Worm (Caenorhabditis elegans) whole organism, L4 larva: Measurements from ENCODE around the gene C09E8.1.
A peak's percentile ranks its signal among the peaks of the same experiment; 100 is the strongest.

Experiments used
- D1046.2 ChIP-seq: fragments of 200-800 bp; sonication (Bioruptor generic); IDR thresholded peaks from 2 replicates; pipeline ENCODE4 v1.3.6; 2022; ENCODE audit warnings: missing genetic modification characterization, missing compliant biosample characterization
- F26F4.8 ChIP-seq: fragments of 200-800 bp; sonication (Bioruptor generic); conservative IDR thresholded peaks from 2 replicates; pipeline ENCODE4 v1.3.6; 2022; ENCODE audit warnings: missing genetic modification characterization, missing compliant biosample characterization
- F37D6.2 ChIP-seq: sonication (generic microtip); optimal IDR thresholded peaks from 2 replicates; lab custom pipeline; 2016; ENCODE audit warnings: mild to moderate bottlenecking, missing genetic modification characterization, missing compliant biosample characterization
- T20F7.1 ChIP-seq: fragments of 200-800 bp; sonication (Bioruptor generic); optimal IDR thresholded peaks from 2 replicates; lab custom pipeline; 2018; ENCODE audit warnings: mild to moderate bottlenecking, missing genetic modification characterization, missing compliant biosample characterization
- T26A8.4 ChIP-seq: fragments of 200-800 bp; sonication (Bioruptor generic); IDR thresholded peaks from 2 replicates; pipeline ENCODE4 v1.3.6; 2022; ENCODE audit warnings: missing genetic modification characterization, missing compliant biosample characterization
- ZK337.2 ChIP-seq: fragments of 200-800 bp; sonication (Bioruptor generic); IDR thresholded peaks from 2 replicates; pipeline ENCODE4 v1.3.6; 2022; ENCODE audit warnings: missing genetic modification reagents, missing genetic modification characterization, missing compliant biosample characterization
- ZK546.5 ChIP-seq, 2 experiments: sonication (generic microtip); optimal IDR thresholded peaks; 2 replicates each; lab custom pipeline; 2017; ENCODE audit warnings: missing biosample characterization in 2 of 2, missing genetic modification characterization in 2 of 2
- aha-1 ChIP-seq: fragments of 150-350 bp; peaks from one replicate; lab custom pipeline; 2014; ENCODE audit warnings: missing biosample characterization, missing genetic modification characterization
- aly-2 ChIP-seq: sonication (generic microtip); optimal IDR thresholded peaks from 2 replicates; lab custom pipeline; 2018; ENCODE audit warnings: missing biosample characterization, missing genetic modification characterization
- arid-1 ChIP-seq: fragments of 200-800 bp; sonication (Bioruptor generic); conservative IDR thresholded peaks from 2 replicates; pipeline ENCODE4 v1.3.6; 2022; ENCODE audit warnings: missing genetic modification reagents, missing genetic modification characterization, missing compliant biosample characterization
- attf-4 ChIP-seq: sonication (generic microtip); optimal IDR thresholded peaks from 3 replicates; lab custom pipeline; 2017; ENCODE audit warnings: missing biosample characterization, missing genetic modification characterization
- ceh-20 ChIP-seq: fragments of 200-800 bp; sonication (Bioruptor generic); IDR thresholded peaks from 2 replicates; pipeline ENCODE4 v1.3.6; 2022; ENCODE audit warnings: missing genetic modification reagents, missing genetic modification characterization, missing compliant biosample characterization
- ceh-32 ChIP-seq: sonication (generic microtip); optimal IDR thresholded peaks from 2 replicates; lab custom pipeline; 2016; ENCODE audit warnings: mild to moderate bottlenecking, missing genetic modification characterization, missing compliant biosample characterization; ENCODE audit not compliant: poor library complexity
- ctbp-1 ChIP-seq: fragments of 200-800 bp; sonication (Bioruptor generic); IDR thresholded peaks from 2 replicates; pipeline ENCODE4 v1.3.6; 2022; ENCODE audit warnings: missing genetic modification reagents, missing genetic modification characterization, missing compliant biosample characterization
- daf-12 ChIP-seq: fragments of 150-350 bp; optimal IDR thresholded peaks from 2 replicates; lab custom pipeline; 2014; ENCODE audit warnings: missing biosample characterization, missing genetic modification reagents, missing genetic modification characterization
- daf-8 ChIP-seq: fragments of 200-800 bp; sonication (Bioruptor generic); IDR thresholded peaks from 2 replicates; pipeline ENCODE4 v1.3.6; 2022; ENCODE audit warnings: missing genetic modification characterization, missing compliant biosample characterization
- dmd-8 ChIP-seq: fragments of 200-800 bp; sonication (Bioruptor generic); IDR thresholded peaks from 2 replicates; pipeline ENCODE4 v1.3.6; 2022; ENCODE audit warnings: missing genetic modification characterization, missing compliant biosample characterization
- dmd-9 ChIP-seq: fragments of 200-800 bp; sonication (Bioruptor generic); IDR thresholded peaks from 2 replicates; pipeline ENCODE4 v1.3.6; 2022; ENCODE audit warnings: missing genetic modification reagents, missing genetic modification characterization, missing compliant biosample characterization
- duxl-1 ChIP-seq: sonication (generic microtip); optimal IDR thresholded peaks from 2 replicates; lab custom pipeline; 2016; ENCODE audit warnings: mild to moderate bottlenecking, missing genetic modification characterization, moderate library complexity, missing compliant biosample characterization; ENCODE audit not compliant: poor library complexity
- hlh-11 ChIP-seq: fragments of 200-800 bp; sonication (Bioruptor generic); optimal IDR thresholded peaks from 2 replicates; lab custom pipeline; 2018; ENCODE audit warnings: mild to moderate bottlenecking, missing genetic modification characterization, missing compliant biosample characterization
- lin-1 ChIP-seq: fragments of 200-800 bp; sonication (Bioruptor generic); IDR thresholded peaks from 2 replicates; pipeline ENCODE4 v1.3.6; 2022; ENCODE audit warnings: missing genetic modification reagents, missing genetic modification characterization, missing compliant biosample characterization
- lin-29 ChIP-seq: fragments of 200-800 bp; sonication (Bioruptor generic); IDR thresholded peaks from 2 replicates; pipeline ENCODE4 v1.3.6; 2022; ENCODE audit warnings: missing genetic modification reagents, missing genetic modification characterization, missing compliant biosample characterization
- lsy-2 ChIP-seq, 2 experiments: fragments of 150-350 bp in 1 of 2; sonication (generic microtip) in 1 of 2; optimal IDR thresholded peaks; 2 replicates each; lab custom pipeline; 2014 to 2017; ENCODE audit warnings: missing biosample characterization in 2 of 2, missing genetic modification characterization in 2 of 2
- madf-5 ChIP-seq, 2 experiments: fragments of 200-800 bp; sonication (Bioruptor generic); IDR thresholded peaks; 2 replicates each; pipeline ENCODE4 v1.3.6; 2022; ENCODE audit warnings: missing compliant biosample characterization in 2 of 2, missing genetic modification characterization in 2 of 2
- mdl-1 ChIP-seq, 2 experiments: fragments of 150-350 bp in 1 of 2; sonication (generic microtip) in 1 of 2; optimal IDR thresholded peaks; 2 replicates each; lab custom pipeline; 2014 to 2017; ENCODE audit warnings: missing biosample characterization in 2 of 2, missing genetic modification characterization in 2 of 2
- mxl-3 ChIP-seq: fragments of 200-800 bp; sonication (Bioruptor generic); optimal IDR thresholded peaks from 2 replicates; lab custom pipeline; 2018; ENCODE audit warnings: mild to moderate bottlenecking, missing genetic modification characterization, missing compliant biosample characterization
- nhr-102 ChIP-seq: sonication (generic microtip); optimal IDR thresholded peaks from 2 replicates; lab custom pipeline; 2016; ENCODE audit warnings: mild to moderate bottlenecking, missing genetic modification characterization, moderate library complexity, missing compliant biosample characterization
- nhr-111 ChIP-seq: fragments of 200-800 bp; sonication (Bioruptor generic); optimal IDR thresholded peaks from 2 replicates; lab custom pipeline; 2018; ENCODE audit warnings: mild to moderate bottlenecking, missing genetic modification characterization, missing compliant biosample characterization
- nhr-28 ChIP-seq: fragments of 150-350 bp; optimal IDR thresholded peaks from 2 replicates; lab custom pipeline; 2014; ENCODE audit warnings: missing biosample characterization, missing genetic modification characterization
- nhr-42 ChIP-seq: fragments of 200-800 bp; sonication (Bioruptor generic); IDR thresholded peaks from 2 replicates; pipeline ENCODE4 v1.3.6; 2022; ENCODE audit warnings: missing genetic modification characterization, missing compliant biosample characterization
- php-3 ChIP-seq: fragments of 200-800 bp; sonication (Bioruptor generic); IDR thresholded peaks from 2 replicates; pipeline ENCODE4 v1.3.6; 2022; ENCODE audit warnings: missing genetic modification reagents, missing genetic modification characterization, missing compliant biosample characterization
- saeg-2 ChIP-seq: fragments of 200-800 bp; sonication (Bioruptor generic); IDR thresholded peaks from 2 replicates; pipeline ENCODE4 v1.3.6; 2022; ENCODE audit warnings: missing genetic modification reagents, missing genetic modification characterization, missing compliant biosample characterization
- sdz-12 ChIP-seq: fragments of 200-800 bp; sonication (Bioruptor generic); optimal IDR thresholded peaks from 2 replicates; lab custom pipeline; 2018; ENCODE audit warnings: mild to moderate bottlenecking, missing genetic modification characterization, missing compliant biosample characterization
- set-16 ChIP-seq: fragments of 200-800 bp; sonication (Bioruptor generic); IDR thresholded peaks from 2 replicates; pipeline ENCODE4 v1.3.6; 2022; ENCODE audit warnings: missing genetic modification reagents, missing genetic modification characterization, missing compliant biosample characterization
- spr-1 ChIP-seq: sonication (generic microtip); optimal IDR thresholded peaks from 2 replicates; lab custom pipeline; 2016; ENCODE audit warnings: mild to moderate bottlenecking, missing genetic modification characterization, missing compliant biosample characterization
- spr-3 ChIP-seq: fragments of 200-800 bp; sonication (Bioruptor generic); optimal IDR thresholded peaks from 2 replicates; lab custom pipeline; 2018; ENCODE audit warnings: mild to moderate bottlenecking, missing genetic modification characterization, missing compliant biosample characterization
- tra-1 ChIP-seq: fragments of 200-800 bp; sonication (Bioruptor generic); IDR thresholded peaks from 2 replicates; pipeline ENCODE4 v1.3.6; 2022; ENCODE audit warnings: missing genetic modification reagents, missing genetic modification characterization, missing compliant biosample characterization
- unc-62 ChIP-seq, 3 experiments: fragments of 150-350 bp in 1 of 3; sonication (generic microtip); optimal IDR thresholded peaks in 2 of 3; peaks in 1 of 3; 1 replicate in 1 of 3; 2 replicates in 2 of 3; lab custom pipeline; 2014 to 2017; ENCODE audit warnings: missing biosample characterization in 3 of 3, missing genetic modification characterization in 3 of 3, missing genetic modification reagents in 3 of 3, missing genotype in 1 of 3
- zfp-3 ChIP-seq: fragments of 200-800 bp; sonication (Bioruptor generic); conservative IDR thresholded peaks from 2 replicates; pipeline ENCODE4 v1.3.6; 2022; ENCODE audit warnings: missing genetic modification reagents, missing genetic modification characterization, missing compliant biosample characterization
- zip-11 ChIP-seq: fragments of 200-800 bp; sonication (Bioruptor generic); IDR thresholded peaks from 2 replicates; pipeline ENCODE4 v1.3.6; 2022; ENCODE audit warnings: missing genetic modification characterization, missing compliant biosample characterization
- zip-2 ChIP-seq: fragments of 150-350 bp; optimal IDR thresholded peaks from 2 replicates; lab custom pipeline; 2014; ENCODE audit warnings: missing biosample characterization, missing genetic modification characterization
- ztf-11 ChIP-seq: fragments of 150-350 bp; optimal IDR thresholded peaks from 2 replicates; lab custom pipeline; 2014; ENCODE audit warnings: missing biosample characterization, missing genetic modification characterization

C09E8.1 gene

DNA sequence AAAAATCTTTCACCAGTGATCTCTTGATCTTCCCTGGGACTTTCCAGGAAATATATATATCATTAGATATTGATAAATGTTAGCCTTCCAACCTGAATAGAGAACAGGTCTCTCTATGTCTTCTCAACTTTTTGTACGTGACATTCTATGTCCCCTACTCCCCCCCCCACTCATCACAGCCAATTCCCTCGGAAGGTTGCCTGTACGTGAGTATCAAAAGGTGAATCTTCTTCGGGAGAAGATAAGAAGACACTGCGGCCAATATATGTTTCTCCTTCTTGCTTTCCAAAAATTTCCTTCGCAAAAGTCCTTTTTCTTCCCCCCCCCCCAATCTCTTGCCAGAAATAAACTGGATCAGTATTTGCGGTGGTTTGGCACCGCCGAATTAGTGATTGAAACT is 13.9 kb upstream of the C09E8.1 start:
- TF ChIP-seq spr-3 (GFP tag; lab: Kevin White, UChicago) (no peak), ceh-20 (GFP tag; lab: Robert Waterston, UW) (no peak), nhr-28 (tag; lab: Kevin White, UChicago) (peak; percentile 48), ZK546.5 (tag; optimal IDR thresholded peaks at IDR 0.05; lab: Kevin White, UChicago) (no peak), T26A8.4 (GFP tag; lab: Robert Waterston, UW) (no peak), duxl-1 (tag; lab: Kevin White, UChicago) (no peak), nhr-42 (GFP tag; lab: Robert Waterston, UW) (no peak), T20F7.1 (GFP tag; lab: Kevin White, UChicago) (no peak), ctbp-1 (GFP tag; lab: Robert Waterston, UW) (no peak), php-3 (GFP tag; lab: Robert Waterston, UW) (no peak), zip-2 (tag; lab: Kevin White, UChicago) (no peak), ceh-32 (tag; lab: Kevin White, UChicago) (no peak), mxl-3 (GFP tag; lab: Kevin White, UChicago) (peak; percentile 47), aha-1 (tag; lab: Kevin White, UChicago) (peak; percentile 58), D1046.2 (GFP tag; lab: Robert Waterston, UW) (no peak), hlh-11 (tag; lab: Kevin White, UChicago) (peak; percentile 2), zfp-3 (GFP tag; lab: Robert Waterston, UW) (no peak), spr-1 (tag; lab: Kevin White, UChicago) (no peak)

DNA sequence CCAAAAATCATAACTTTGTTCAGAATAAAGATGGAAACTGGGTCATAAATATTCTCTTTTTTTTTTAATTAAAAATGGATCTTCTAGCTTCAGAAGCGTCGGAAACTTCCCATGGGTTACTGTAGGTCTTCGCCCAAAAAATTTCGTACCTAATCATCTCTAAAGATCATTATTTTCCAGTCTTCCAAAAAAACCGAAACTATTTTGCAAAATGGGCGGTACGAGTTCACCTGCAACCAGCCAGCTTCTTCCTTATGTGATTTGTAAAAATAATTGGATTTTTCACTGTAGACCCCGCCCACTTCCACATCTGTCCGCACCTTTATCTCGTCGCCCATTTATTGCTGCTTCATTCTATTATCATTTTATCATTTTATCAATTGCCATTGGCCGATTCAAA is 9.9 kb upstream of the C09E8.1 start, which contains the start of gene mlt-10:
Gene mlt-10 (plus strand): TSS at position 301 of the 400 bp plus-strand sequence.
- TF ChIP-seq dmd-8 (GFP tag; lab: Robert Waterston, UW) = no peak
- no peak for TF ChIP-seq arid-1 (GFP tag; lab: Robert Waterston, UW)
- TF ChIP-seq nhr-111 (GFP tag; lab: Kevin White, UChicago) = no peak
- no peak for TF ChIP-seq lsy-2 (tag; optimal IDR thresholded peaks at IDR 0.05; lab: Kevin White, UChicago)
- TF ChIP-seq mxl-3 (GFP tag; lab: Kevin White, UChicago) = no peak

DNA sequence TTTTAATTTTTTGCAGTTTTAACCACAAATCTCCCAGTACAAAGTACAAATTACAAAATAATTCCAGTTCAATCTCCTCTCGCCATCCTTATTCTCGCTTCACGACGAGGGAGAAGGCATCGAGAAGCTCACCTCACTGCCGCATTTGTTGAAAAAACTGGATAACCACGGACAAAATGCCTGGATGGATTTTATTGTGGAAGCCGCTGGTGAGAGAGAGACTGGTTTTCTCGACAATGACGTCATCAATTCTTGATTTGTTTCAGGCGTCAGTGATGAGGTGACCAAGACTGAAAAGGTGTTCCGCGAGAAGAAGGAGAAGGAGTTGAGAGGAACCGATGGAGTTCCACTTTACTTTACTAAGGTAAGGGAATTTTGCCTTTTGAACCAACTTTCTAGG is 6.8 kb upstream of the C09E8.1 start:
- TF ChIP-seq aly-2 (tag; lab: Kevin White, UChicago) = no peak
- TF ChIP-seq unc-62 (GFP tag; optimal IDR thresholded peaks at IDR 0.05 in 1 of 2; lab: Kevin White, UChicago) = peak in 1 of 2 experiments; percentile 89
- no peak for TF ChIP-seq unc-62 (tag; optimal IDR thresholded peaks at IDR 0.05; lab: Kevin White, UChicago)
- TF ChIP-seq madf-5 (GFP tag; IDR thresholded peaks at IDR 0.05; lab: Robert Waterston, UW) = no peak
- TF ChIP-seq ZK337.2 (GFP tag; lab: Robert Waterston, UW) = no peak
- TF ChIP-seq D1046.2 (GFP tag; lab: Robert Waterston, UW) = no peak

DNA sequence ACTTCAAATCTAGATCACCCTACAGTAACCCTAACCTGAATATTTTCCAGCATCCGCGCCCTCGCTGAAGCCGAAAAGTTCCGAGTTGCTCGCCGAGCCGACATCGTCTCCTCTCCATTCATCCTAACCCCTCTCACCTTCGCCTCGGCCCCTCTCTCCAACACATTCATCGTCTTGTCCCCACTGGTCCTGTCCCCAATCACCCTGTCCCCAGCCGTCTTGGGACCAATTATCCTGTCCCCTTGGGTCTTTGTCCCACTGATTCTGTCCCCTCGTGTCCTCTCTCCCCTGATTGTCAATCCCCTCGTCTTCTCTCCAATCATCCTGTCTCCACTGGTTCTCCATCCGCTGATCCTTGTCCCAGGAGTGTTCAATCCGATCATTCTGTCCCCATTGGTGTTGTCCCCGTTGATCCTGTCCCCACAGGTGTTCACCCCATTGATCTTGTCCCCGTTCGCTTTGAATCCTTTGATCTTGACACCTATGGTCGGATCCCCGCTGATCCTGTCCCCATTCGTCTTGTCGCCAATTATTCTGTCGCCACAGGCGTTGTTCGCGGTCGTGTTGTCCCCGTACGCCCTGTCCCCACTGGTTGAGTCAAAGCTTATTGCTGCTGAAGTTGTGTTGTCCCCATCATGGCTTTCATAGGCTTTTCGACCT is 4.9 kb upstream of the C09E8.1 start, which contains the start of gene lips-7:
Gene lips-7 (plus strand): TSS at position 610 of the 660 bp plus-strand sequence.
- TF ChIP-seq mdl-1 (tag; optimal IDR thresholded peaks at IDR 0.05; lab: Kevin White, UChicago) (no peak), daf-12 (tag; lab: Kevin White, UChicago) (no peak), D1046.2 (GFP tag; lab: Robert Waterston, UW) (no peak), F37D6.2 (tag; lab: Kevin White, UChicago) (no peak), nhr-102 (tag; lab: Kevin White, UChicago) (no peak), tra-1 (GFP tag; lab: Robert Waterston, UW) (no peak), ztf-11 (tag; lab: Kevin White, UChicago) (no peak), dmd-9 (GFP tag; lab: Robert Waterston, UW) (no peak), zip-11 (GFP tag; lab: Robert Waterston, UW) (no peak), nhr-111 (GFP tag; lab: Kevin White, UChicago) (peak; percentile 23), saeg-2 (GFP tag; lab: Robert Waterston, UW) (no peak), sdz-12 (GFP tag; lab: Kevin White, UChicago) (no peak), F26F4.8 (0 out of 2 replicates have a peak, but pooled peaks have one; percentile 44), attf-4 (tag; lab: Kevin White, UChicago) (no peak), lin-29 (GFP tag; lab: Robert Waterston, UW) (no peak), daf-8 (GFP tag; lab: Robert Waterston, UW) (no peak), unc-62 (GFP tag; optimal IDR thresholded peaks at IDR 0.05 in 1 of 2; lab: Kevin White, UChicago) (peak in 1 of 2 experiments; percentile 84), unc-62 (tag; optimal IDR thresholded peaks at IDR 0.05; lab: Kevin White, UChicago) (no peak), aha-1 (tag; lab: Kevin White, UChicago) (peak; percentile 20), lin-1 (GFP tag; lab: Robert Waterston, UW) (no peak), set-16 (GFP tag; lab: Robert Waterston, UW) (peak; percentile 74)
